Fruit fly (Drosophila melanogaster): ENCODE data around the gene CG34250.

The CG34250 gene

dm6 chr3L:17495266-17495961 is 19.4 kb downstream of the CG34250 start (continued):
- TF ChIP-seq CG17802 (tag; optimal IDR thresholded peaks at IDR 0.05) (no peak), danr (GFP tag; IDR thresholded peaks at IDR 0.05) (0 out of 2 replicates have a peak, but pooled peaks have one; percentile 15), CG8290 (GFP tag; optimal IDR thresholded peaks at IDR 0.05) (peak; percentile 1), CG8290 (tag; optimal IDR thresholded peaks at IDR 0.05) (no peak), toy (GFP tag; IDR thresholded peaks at IDR 0.05) (no peak), pum (GFP tag; optimal IDR thresholded peaks at IDR 0.05) (no peak), Mrtf (GFP tag; IDR thresholded peaks at IDR 0.05) (no peak), row (GFP tag; IDR thresholded peaks at IDR 0.05) (peak; percentile 57; the same call in 2 of the 3 replicates), Spps (tag; optimal IDR thresholded peaks at IDR 0.05) (peak; percentile 21), CG3163 (GFP tag; optimal IDR thresholded peaks at IDR 0.05) (no peak), CG17829 (tag; optimal IDR thresholded peaks at IDR 0.05) (peak; percentile 52), Optix (GFP tag; IDR thresholded peaks at IDR 0.05) (no peak), Lim3 (GFP tag; IDR thresholded peaks at IDR 0.05) (no peak), Sox100B (GFP tag; optimal IDR thresholded peaks at IDR 0.05) (peak; percentile 37), otp (GFP tag; IDR thresholded peaks at IDR 0.05) (no peak), ATbp (GFP tag; optimal IDR thresholded peaks at IDR 0.05) (no peak), CG10267 (tag; optimal IDR thresholded peaks at IDR 0.05) (peak; percentile 35), sim (GFP tag; IDR thresholded peaks at IDR 0.05) (0 out of 2 replicates have a peak, but pooled peaks have one; percentile 33), H15 (GFP tag; IDR thresholded peaks at IDR 0.05) (no peak; the same call in 2 of the 3 replicates), zen (tag; optimal IDR thresholded peaks at IDR 0.05) (no peak), CG2202 (tag; optimal IDR thresholded peaks at IDR 0.05) (peak; percentile 22), sob (GFP tag; IDR thresholded peaks at IDR 0.05) (no peak), CG3995 (GFP tag; optimal IDR thresholded peaks at IDR 0.05) (no peak), lmd (GFP tag; IDR thresholded peaks at IDR 0.05) (peak; percentile 29; the same call in 1 of the 2 replicates), odd (GFP tag; optimal IDR thresholded peaks at IDR 0.05) (no peak), CG6765 (GFP tag; optimal IDR thresholded peaks at IDR 0.05) (no peak), nerfin-2 (GFP tag; IDR thresholded peaks at IDR 0.05; ENCODE audit: partially characterized antibody) (no peak), cwo (GFP tag; optimal IDR thresholded peaks at IDR 0.05) (no peak), eve (GFP tag; optimal IDR thresholded peaks at IDR 0.05) (peak in 1 of 2 experiments; percentile 54), Taf1 (GFP tag; IDR thresholded peaks at IDR 0.05) (no peak), hb (GFP tag; IDR thresholded peaks at IDR 0.05; ENCODE audit: partially characterized antibody) (no peak), CG2199 (GFP tag; IDR thresholded peaks at IDR 0.05) (no peak), CG18476 (GFP tag; optimal IDR thresholded peaks at IDR 0.05) (no peak), MBD-R2 (GFP tag; IDR thresholded peaks at IDR 0.05) (no peak), Tbp (GFP tag; optimal IDR thresholded peaks at IDR 0.05) (no peak), Dad (GFP tag; optimal IDR thresholded peaks at IDR 0.05) (no peak), corto (GFP tag; optimal IDR thresholded peaks at IDR 0.05) (no peak), ab (GFP tag; optimal IDR thresholded peaks at IDR 0.05) (no peak), pho (GFP tag; optimal IDR thresholded peaks at IDR 0.05) (no peak), zf30C (GFP tag; optimal IDR thresholded peaks at IDR 0.05) (no peak), ERR (GFP tag; optimal IDR thresholded peaks at IDR 0.05) (no peak), CG14050 (GFP tag; IDR thresholded peaks at IDR 0.05) (no peak), al (GFP tag; IDR thresholded peaks at IDR 0.05) (no peak), Dref (GFP tag; IDR thresholded peaks at IDR 0.05) (no peak), CG6654 (GFP tag; optimal IDR thresholded peaks at IDR 0.05) (no peak), da (GFP tag; optimal IDR thresholded peaks at IDR 0.05) (no peak), Nf-YB (GFP tag; optimal IDR thresholded peaks at IDR 0.05) (peak; percentile 40), Atf3 (GFP tag; optimal IDR thresholded peaks at IDR 0.05) (no peak), NK7.1 (GFP tag; optimal IDR thresholded peaks at IDR 0.05) (no peak), CG1647 (GFP tag; optimal IDR thresholded peaks at IDR 0.05) (no peak), CG18262 (tag; optimal IDR thresholded peaks at IDR 0.05) (peak; percentile 67), phol (tag; optimal IDR thresholded peaks at IDR 0.05) (peak; percentile 61)
